Worm (Caenorhabditis elegans) whole organism, late embryonic: ENCODE measurements around the gene fipr-16.

Experiments used
- T23F11.4 ChIP-seq: fragments of 200-800 bp; sonication (Bioruptor generic); optimal IDR thresholded peaks from 2 replicates; lab custom pipeline; 2018; ENCODE audit warnings: mild to moderate bottlenecking, missing genetic modification characterization, missing compliant biosample characterization
- ama-1 ChIP-seq: fragments of 150-350 bp; optimal IDR thresholded peaks from 2 replicates; lab custom pipeline; 2014
- ceh-19 ChIP-seq: fragments of 200-800 bp; sonication (Bioruptor generic); optimal IDR thresholded peaks from 2 replicates; lab custom pipeline; 2018; ENCODE audit warnings: mild to moderate bottlenecking, missing genetic modification characterization, missing compliant biosample characterization
- ceh-48 ChIP-seq: sonication (generic microtip); optimal IDR thresholded peaks from 2 replicates; lab custom pipeline; 2016; ENCODE audit warnings: missing genetic modification characterization, inconsistent platforms, missing compliant biosample characterization
- fkh-10 ChIP-seq: fragments of 150-350 bp; optimal IDR thresholded peaks from 2 replicates; lab custom pipeline; 2014; ENCODE audit warnings: missing biosample characterization, missing genetic modification reagents, missing genetic modification characterization
- hlh-30 ChIP-seq: sonication (generic microtip); optimal IDR thresholded peaks from 2 replicates; lab custom pipeline; 2017; ENCODE audit warnings: antibody characterized with exemption, missing genetic modification characterization, missing compliant biosample characterization; ENCODE audit not compliant: insufficient read depth
- hlh-8 ChIP-seq: sonication (generic microtip); optimal IDR thresholded peaks from 2 replicates; lab custom pipeline; 2016; ENCODE audit warnings: missing genotype, missing genetic modification characterization, missing compliant biosample characterization
- lim-6 ChIP-seq: sonication (generic microtip); optimal IDR thresholded peaks from 2 replicates; lab custom pipeline; 2016; ENCODE audit warnings: missing genetic modification characterization, missing compliant biosample characterization
- nhr-11 ChIP-seq: fragments of 150-350 bp; optimal IDR thresholded peaks from 2 replicates; lab custom pipeline; 2014; ENCODE audit warnings: missing biosample characterization, missing genetic modification characterization
- pha-4 ChIP-seq: fragments of 150-350 bp; optimal IDR thresholded peaks from 2 replicates; lab custom pipeline; 2018; ENCODE audit warnings: missing biosample characterization, missing genetic modification reagents, missing genetic modification characterization
- sox-2 ChIP-seq: fragments of 200-800 bp; sonication (Bioruptor generic); IDR thresholded peaks from 2 replicates; pipeline ENCODE4 v1.3.6; 2022; ENCODE audit warnings: missing genetic modification reagents, missing genetic modification characterization, missing compliant biosample characterization
- tbx-2 ChIP-seq: sonication (generic microtip); optimal IDR thresholded peaks from 2 replicates; lab custom pipeline; 2016; ENCODE audit warnings: missing genetic modification characterization, missing compliant biosample characterization

DNA sequence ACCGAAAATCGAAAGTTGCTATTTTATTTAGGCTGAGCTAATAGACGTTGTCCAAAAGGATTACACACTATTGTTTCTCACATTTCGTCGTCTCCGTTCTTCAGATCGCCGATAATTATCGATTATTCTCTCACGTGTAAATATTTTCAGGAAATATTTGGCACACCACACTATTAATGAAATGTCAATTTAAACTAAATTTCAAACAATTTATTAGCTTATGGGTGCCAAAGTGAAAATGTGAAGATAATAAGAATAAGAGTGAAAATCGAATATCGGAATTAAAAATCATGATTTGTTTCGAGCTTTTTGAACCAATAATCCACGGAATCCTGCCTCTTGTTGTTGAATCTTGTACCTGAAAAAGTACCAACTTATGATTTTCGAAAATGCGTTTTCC, 25.8 kb upstream of the fipr-16 start, which contains the start of gene C06E1.11:
- TF ChIP-seq sox-2 (GFP tag; lab: Robert Waterston, UW) (no peak), tbx-2 (tag; lab: Kevin White, UChicago) (no peak), ceh-48 (tag; lab: Kevin White, UChicago) (no peak), T23F11.4 (GFP tag; lab: Kevin White, UChicago) (no peak), pha-4 (tag; lab: Kevin White, UChicago) (no peak), hlh-30 (tag; lab: Kevin White, UChicago) (no peak), hlh-8 (tag; lab: Kevin White, UChicago) (no peak), lim-6 (tag; lab: Kevin White, UChicago) (no peak), ceh-19 (GFP tag; lab: Kevin White, UChicago) (no peak), nhr-11 (tag; lab: Kevin White, UChicago) (no peak), ama-1 (lab: Kevin White, UChicago) (no peak), fkh-10 (GFP tag; lab: Kevin White, UChicago) (no peak)
